Worm (Caenorhabditis elegans) whole organism, early embryonic: ENCODE data around the gene cyp-44A1.

Experiments
- B0310.2 ChIP-seq: sonication (generic microtip); optimal IDR thresholded peaks from 2 replicates; lab custom pipeline; 2016; ENCODE audit warnings: mild to moderate bottlenecking, missing genetic modification characterization, missing compliant biosample characterization
- F13C5.2 ChIP-seq: sonication (generic microtip); optimal IDR thresholded peaks from 2 replicates; lab custom pipeline; 2017; ENCODE audit warnings: mild to moderate bottlenecking, missing genetic modification characterization, inconsistent platforms, missing compliant biosample characterization
- aly-1 ChIP-seq: sonication (generic microtip); optimal IDR thresholded peaks from 2 replicates; lab custom pipeline; 2016; ENCODE audit warnings: missing genetic modification characterization, missing compliant biosample characterization
- ama-1 ChIP-seq: fragments of 150-350 bp; optimal IDR thresholded peaks from 2 replicates; lab custom pipeline; 2014
- ceh-13 ChIP-seq: fragments of 200-800 bp; sonication (Bioruptor generic); optimal IDR thresholded peaks from 2 replicates; lab custom pipeline; 2018; ENCODE audit warnings: mild to moderate bottlenecking, missing genetic modification characterization, missing compliant biosample characterization
- ceh-36 ChIP-seq: sonication (generic microtip); optimal IDR thresholded peaks from 2 replicates; lab custom pipeline; 2016; ENCODE audit warnings: missing genetic modification characterization, inconsistent platforms, missing compliant biosample characterization
- ets-7 ChIP-seq: sonication (generic microtip); optimal IDR thresholded peaks from 2 replicates; lab custom pipeline; 2016; ENCODE audit warnings: missing genotype, missing genetic modification characterization, missing compliant biosample characterization
- flt-1 ChIP-seq: fragments of 200-800 bp; sonication (Bioruptor generic); IDR thresholded peaks from 2 replicates; pipeline ENCODE4 v1.3.6; 2022; ENCODE audit warnings: missing genetic modification characterization, missing compliant biosample characterization
- hmbx-1 ChIP-seq: sonication (generic microtip); optimal IDR thresholded peaks from 2 replicates; lab custom pipeline; 2016; ENCODE audit warnings: mild to moderate bottlenecking, missing genetic modification characterization, missing compliant biosample characterization
- hmg-4 ChIP-seq: fragments of 200-800 bp; sonication (Bioruptor generic); optimal IDR thresholded peaks from 2 replicates; lab custom pipeline; 2018; ENCODE audit warnings: mild to moderate bottlenecking, missing genetic modification characterization, missing compliant biosample characterization
- hnd-1 ChIP-seq: sonication (generic microtip); optimal IDR thresholded peaks from 2 replicates; lab custom pipeline; 2016; ENCODE audit warnings: missing genetic modification characterization, missing compliant biosample characterization
- pes-1 ChIP-seq: fragments of 200-800 bp; sonication (Bioruptor generic); IDR thresholded peaks from 2 replicates; pipeline ENCODE4 v1.3.6; 2022; ENCODE audit warnings: missing genetic modification reagents, missing genetic modification characterization, missing compliant biosample characterization
- scrt-1 ChIP-seq: fragments of 200-800 bp; sonication (Bioruptor generic); IDR thresholded peaks from 2 replicates; pipeline ENCODE4 v1.3.6; 2022; ENCODE audit warnings: missing genetic modification characterization, missing compliant biosample characterization
- sea-1 ChIP-seq: fragments of 200-800 bp; sonication (Bioruptor generic); conservative IDR thresholded peaks from 2 replicates; pipeline ENCODE4 v1.3.6; 2022; ENCODE audit warnings: missing genetic modification characterization, missing compliant biosample characterization
- tbx-11 ChIP-seq: fragments of 200-800 bp; sonication (Bioruptor generic); IDR thresholded peaks from 2 replicates; pipeline ENCODE4 v1.3.6; 2022; ENCODE audit warnings: missing genetic modification characterization, missing compliant biosample characterization
- tbx-37 ChIP-seq: fragments of 200-800 bp; sonication (Bioruptor generic); conservative IDR thresholded peaks from 2 replicates; pipeline ENCODE4 v1.3.6; 2022; ENCODE audit warnings: missing genetic modification reagents, missing genetic modification characterization, missing compliant biosample characterization
- tra-4 ChIP-seq: sonication (generic microtip); optimal IDR thresholded peaks from 2 replicates; lab custom pipeline; 2017; ENCODE audit warnings: missing genetic modification characterization, missing compliant biosample characterization

The cyp-44A1 gene

DNA sequence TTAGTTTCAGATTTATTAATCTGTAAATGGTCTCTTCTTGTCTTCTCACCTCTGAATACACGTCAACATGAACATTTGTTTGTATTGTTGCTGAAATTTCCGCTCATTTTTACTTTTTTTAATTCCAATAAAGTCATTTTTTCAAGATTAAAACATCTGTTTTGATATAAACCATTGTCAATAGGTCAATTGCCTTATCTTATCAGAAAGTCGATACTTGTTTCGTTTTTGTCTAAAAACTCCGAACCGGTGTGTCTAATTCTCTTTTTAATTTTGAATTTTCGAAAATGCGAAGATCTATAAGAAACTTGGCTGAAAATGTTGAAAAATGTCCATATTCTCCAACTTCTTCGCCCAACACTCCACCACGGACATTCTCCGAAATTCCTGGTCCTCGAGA is at the start of gene cyp-44A1:
TSS of gene cyp-44A1 (plus strand) at position 285 of the 400 bp plus-strand sequence.
- TF ChIP-seq hnd-1 (tag; lab: Kevin White, UChicago) = no peak
- TF ChIP-seq tbx-11 (GFP tag; lab: Robert Waterston, UW) = no peak
- TF ChIP-seq hmg-4 (GFP tag; lab: Kevin White, UChicago) = no peak
- no peak for TF ChIP-seq aly-1 (tag; lab: Kevin White, UChicago)
- no peak for TF ChIP-seq ets-7 (tag; lab: Kevin White, UChicago)
- TF ChIP-seq ama-1 (lab: Kevin White, UChicago) = no peak
- TF ChIP-seq hmbx-1 (tag; lab: Kevin White, UChicago) = no peak
- no peak for TF ChIP-seq ceh-36 (tag; lab: Kevin White, UChicago)
- no peak for TF ChIP-seq flt-1 (GFP tag; lab: Robert Waterston, UW)
- no peak for TF ChIP-seq ceh-13 (GFP tag; lab: Kevin White, UChicago)
- no peak for TF ChIP-seq sea-1 (GFP tag; lab: Robert Waterston, UW)
- no peak for TF ChIP-seq F13C5.2 (tag; lab: Kevin White, UChicago)
- no peak for TF ChIP-seq B0310.2
- no peak for TF ChIP-seq tbx-37 (GFP tag; lab: Robert Waterston, UW)
- no peak for TF ChIP-seq pes-1 (GFP tag; lab: Robert Waterston, UW)
- no peak for TF ChIP-seq tra-4 (tag; lab: Kevin White, UChicago)

DNA sequence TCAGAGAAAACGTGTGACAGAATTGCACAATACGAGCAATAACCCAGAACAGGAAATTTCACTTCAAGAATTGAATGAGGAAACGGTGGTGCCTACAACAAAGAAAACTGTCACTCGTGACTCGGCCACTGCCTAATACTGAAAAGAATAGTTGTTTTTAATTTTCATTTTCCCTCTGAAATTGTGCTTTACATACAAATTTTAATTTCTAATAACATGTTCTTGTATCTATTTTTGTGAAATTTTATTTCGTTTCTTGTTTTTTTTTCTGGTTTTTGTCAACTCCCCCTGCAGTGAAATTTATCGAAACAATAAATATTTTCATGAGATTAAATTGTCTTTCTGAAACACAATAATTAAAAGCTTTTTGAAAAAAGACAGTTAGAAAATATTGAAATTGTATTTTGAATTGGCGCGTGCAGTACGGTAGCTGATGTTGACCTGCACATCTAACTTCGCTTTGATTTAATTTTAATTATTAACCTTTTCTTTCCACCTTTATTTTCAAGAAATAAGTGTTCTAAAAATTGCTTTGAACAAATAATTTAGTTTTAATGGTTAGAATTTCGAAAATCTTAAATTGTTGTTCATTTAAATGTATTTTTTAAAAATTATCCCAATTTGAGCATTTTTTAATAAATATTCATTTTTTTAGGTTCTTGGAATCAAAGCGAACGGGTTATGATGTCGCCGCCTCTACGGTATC is 48.0 kb upstream of the cyp-44A1 start, which contains the start of gene daz-1:
TSS of gene daz-1 (plus strand) at position 656 of the 706 bp plus-strand sequence.
- TF ChIP-seq tra-4 (tag; lab: Kevin White, UChicago) (no peak), hnd-1 (tag; lab: Kevin White, UChicago) (no peak), hmbx-1 (tag; lab: Kevin White, UChicago) (no peak), ama-1 (lab: Kevin White, UChicago) (no peak), F13C5.2 (tag; lab: Kevin White, UChicago) (no peak), hmg-4 (GFP tag; lab: Kevin White, UChicago) (no peak), pes-1 (GFP tag; lab: Robert Waterston, UW) (no peak), scrt-1 (GFP tag; lab: Robert Waterston, UW) (no peak), ceh-13 (GFP tag; lab: Kevin White, UChicago) (no peak), tbx-37 (GFP tag; lab: Robert Waterston, UW) (no peak), ets-7 (tag; lab: Kevin White, UChicago) (no peak), ceh-36 (tag; lab: Kevin White, UChicago) (no peak), tbx-11 (GFP tag; lab: Robert Waterston, UW) (no peak)

DNA sequence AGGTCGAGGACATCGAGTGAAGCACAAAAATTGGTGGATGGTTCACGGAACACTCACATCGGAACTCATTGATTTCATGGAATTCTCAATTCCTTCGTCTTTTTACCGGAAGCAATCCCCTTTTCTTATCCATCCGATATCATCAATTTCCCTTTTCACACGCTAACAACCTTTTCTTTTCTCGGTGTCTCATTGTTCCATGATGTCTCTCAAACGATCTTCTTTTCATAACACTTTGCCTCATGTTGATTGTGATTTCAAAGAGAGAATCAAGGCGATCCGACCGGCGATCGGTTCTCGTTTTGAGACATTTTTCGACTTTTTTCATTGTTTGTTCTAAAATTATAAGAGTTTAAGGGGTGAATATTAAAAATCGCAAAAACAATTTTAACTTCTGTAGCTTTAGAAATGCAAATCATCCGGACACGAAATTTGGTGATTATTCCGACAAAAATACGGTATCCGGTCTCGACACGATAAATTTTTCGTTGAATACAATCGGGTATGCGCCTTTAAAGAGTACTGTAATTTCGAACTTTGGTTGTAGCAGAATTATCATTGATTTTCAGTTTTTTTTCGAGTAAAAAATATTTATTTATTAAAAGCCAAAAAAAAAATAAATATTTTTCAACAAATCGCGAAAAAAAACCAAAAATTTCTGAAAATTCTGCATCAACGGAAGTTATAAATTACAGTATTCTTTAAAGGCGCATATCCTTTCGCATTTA is 45.0 kb upstream of the cyp-44A1 start:
- TF ChIP-seq hnd-1 (tag; lab: Kevin White, UChicago) (no peak), scrt-1 (GFP tag; lab: Robert Waterston, UW) (no peak), B0310.2 (no peak), aly-1 (tag; lab: Kevin White, UChicago) (no peak), tbx-37 (GFP tag; lab: Robert Waterston, UW) (no peak), ama-1 (lab: Kevin White, UChicago) (no peak), ceh-36 (tag; lab: Kevin White, UChicago) (no peak), hmbx-1 (tag; lab: Kevin White, UChicago) (no peak), tra-4 (tag; lab: Kevin White, UChicago) (no peak), ets-7 (tag; lab: Kevin White, UChicago) (no peak), hmg-4 (GFP tag; lab: Kevin White, UChicago) (no peak), ceh-13 (GFP tag; lab: Kevin White, UChicago) (no peak), F13C5.2 (tag; lab: Kevin White, UChicago) (no peak), sea-1 (GFP tag; lab: Robert Waterston, UW) (no peak), flt-1 (GFP tag; lab: Robert Waterston, UW) (no peak), pes-1 (GFP tag; lab: Robert Waterston, UW) (no peak), tbx-11 (GFP tag; lab: Robert Waterston, UW) (no peak)

DNA sequence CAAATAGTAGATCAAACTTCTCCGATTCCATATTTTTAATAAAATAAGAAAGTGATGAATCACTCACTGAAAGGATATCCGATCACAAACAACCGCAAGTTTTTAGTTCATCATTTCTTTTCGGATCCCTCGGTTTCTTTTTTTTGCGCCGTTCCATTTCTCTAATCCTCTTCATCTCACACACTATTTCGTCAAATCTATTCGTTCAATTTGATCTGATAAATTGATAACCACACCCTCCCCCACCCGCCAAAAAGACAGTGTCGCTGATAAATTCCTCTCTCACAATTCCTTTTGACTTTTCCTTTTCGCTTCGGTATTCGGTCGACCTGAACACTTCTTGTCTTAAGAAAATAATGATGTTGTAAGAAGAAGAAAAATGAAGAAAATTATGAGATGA is 44.3 kb upstream of the cyp-44A1 start:
- TF ChIP-seq ceh-36 (tag; lab: Kevin White, UChicago) (no peak), hnd-1 (tag; lab: Kevin White, UChicago) (no peak), B0310.2 (no peak), pes-1 (GFP tag; lab: Robert Waterston, UW) (no peak), F13C5.2 (tag; lab: Kevin White, UChicago) (no peak)

DNA sequence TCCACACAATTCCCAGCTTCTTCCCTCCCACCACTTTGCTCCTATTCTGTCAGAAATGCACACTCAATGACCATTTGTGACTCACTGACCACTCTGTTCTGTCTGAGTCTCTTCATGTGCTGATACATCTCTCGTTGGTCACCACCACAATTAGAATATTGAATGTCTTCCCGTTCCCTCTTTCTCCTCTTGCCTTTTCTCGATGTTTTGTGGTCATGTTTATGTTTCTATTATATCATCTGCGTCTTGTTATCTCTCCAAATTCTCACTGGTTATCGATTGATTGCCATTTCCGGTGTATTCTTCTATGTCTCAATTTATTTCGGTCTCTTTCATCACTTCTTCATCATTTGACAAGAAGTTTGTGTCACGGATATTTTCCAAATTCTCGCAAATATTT is 42.9 kb upstream of the cyp-44A1 start:
- TF ChIP-seq ets-7 (tag; lab: Kevin White, UChicago) (no peak), F13C5.2 (tag; lab: Kevin White, UChicago) (no peak), ceh-13 (GFP tag; lab: Kevin White, UChicago) (no peak), hmg-4 (GFP tag; lab: Kevin White, UChicago) (no peak), flt-1 (GFP tag; lab: Robert Waterston, UW) (no peak), hmbx-1 (tag; lab: Kevin White, UChicago) (no peak), pes-1 (GFP tag; lab: Robert Waterston, UW) (no peak), sea-1 (GFP tag; lab: Robert Waterston, UW) (no peak), ama-1 (lab: Kevin White, UChicago) (no peak), tbx-37 (GFP tag; lab: Robert Waterston, UW) (no peak), hnd-1 (tag; lab: Kevin White, UChicago) (no peak), aly-1 (tag; lab: Kevin White, UChicago) (no peak), tbx-11 (GFP tag; lab: Robert Waterston, UW) (no peak), ceh-36 (tag; lab: Kevin White, UChicago) (no peak), B0310.2 (no peak), scrt-1 (GFP tag; lab: Robert Waterston, UW) (no peak), tra-4 (tag; lab: Kevin White, UChicago) (no peak)
